Fruit fly (Drosophila melanogaster): Measurements from ENCODE around the gene Tl.

Tl gene

dm6 chr3R:26859228-26859627 is 60.4 kb downstream of the Tl start (continued):
- no peak for TF ChIP-seq cg (GFP tag; optimal IDR thresholded peaks at IDR 0.05)
- no peak for TF ChIP-seq CG30020 (tag; optimal IDR thresholded peaks at IDR 0.05)
- peak; percentile 6; the same call in 1 of the 2 replicates for TF ChIP-seq Ravus (GFP tag; IDR thresholded peaks at IDR 0.05)
- TF ChIP-seq CG8089 (GFP tag; optimal IDR thresholded peaks at IDR 0.05) = no peak
- peak; percentile 22 for TF ChIP-seq bab2 (GFP tag; optimal IDR thresholded peaks at IDR 0.05)
- no peak for TF ChIP-seq Hey (tag; optimal IDR thresholded peaks at IDR 0.05)
- TF ChIP-seq CG9215 (GFP tag; IDR thresholded peaks at IDR 0.05) = peak; percentile 67
- TF ChIP-seq CG3838 (GFP tag; optimal IDR thresholded peaks at IDR 0.05) = no peak
- no peak for TF ChIP-seq pzg (GFP tag; optimal IDR thresholded peaks at IDR 0.05)
- TF ChIP-seq trem (tag; optimal IDR thresholded peaks at IDR 0.05) = no peak
- no peak for TF ChIP-seq Fer2 (tag; optimal IDR thresholded peaks at IDR 0.05)
- peak; percentile 20 for TF ChIP-seq ATbp (GFP tag; optimal IDR thresholded peaks at IDR 0.05)
- no peak for TF ChIP-seq CG18476 (GFP tag; optimal IDR thresholded peaks at IDR 0.05)
- no peak for TF ChIP-seq CG2889 (GFP tag; IDR thresholded peaks at IDR 0.05)
- TF ChIP-seq nmo (GFP tag; optimal IDR thresholded peaks at IDR 0.05) = peak; percentile 28
- TF ChIP-seq exex (tag; optimal IDR thresholded peaks at IDR 0.05) = no peak
- TF ChIP-seq E2f1 (GFP tag; IDR thresholded peaks at IDR 0.05) = peak; percentile 45
- TF ChIP-seq NK7.1 (GFP tag; optimal IDR thresholded peaks at IDR 0.05) = peak; percentile 4
- TF ChIP-seq Meics (GFP tag; optimal IDR thresholded peaks at IDR 0.05) = peak; percentile 42
- no peak for TF ChIP-seq Sin3A (optimal IDR thresholded peaks at IDR 0.05)
- peak; percentile 22 for TF ChIP-seq cwo (GFP tag; optimal IDR thresholded peaks at IDR 0.05)
- no peak for TF ChIP-seq Gsc (GFP tag; IDR thresholded peaks at IDR 0.05)
- TF ChIP-seq org-1 (GFP tag; optimal IDR thresholded peaks at IDR 0.05) = peak; percentile 21
- TF ChIP-seq ap (GFP tag; IDR thresholded peaks at IDR 0.05) = 0 out of 2 replicates have a peak, but pooled peaks have one; percentile 10
- 0 out of 3 replicates have a peak, but pooled peaks have one; percentile 26 for TF ChIP-seq CG17361 (GFP tag; IDR thresholded peaks at IDR 0.05)
- TF ChIP-seq D19A (tag; optimal IDR thresholded peaks at IDR 0.05) = no peak
- no peak for TF ChIP-seq Tbp (GFP tag; optimal IDR thresholded peaks at IDR 0.05)
- TF ChIP-seq GATAe (GFP tag; conservative IDR thresholded peaks at IDR 0.05) = no peak
- TF ChIP-seq CG4282 (GFP tag; optimal IDR thresholded peaks at IDR 0.05) = no peak
- no peak for TF ChIP-seq CkIIα-i1 (GFP tag; IDR thresholded peaks at IDR 0.05)
- peak; percentile 45 for TF ChIP-seq ssp (GFP tag; IDR thresholded peaks at IDR 0.05)
- TF ChIP-seq Doc2 (GFP tag; IDR thresholded peaks at IDR 0.05) = no peak
- TF ChIP-seq CG12236 (GFP tag; optimal IDR thresholded peaks at IDR 0.05) = no peak
- peak; percentile 66 for TF ChIP-seq HLH3B (GFP tag; IDR thresholded peaks at IDR 0.05)
- no peak for TF ChIP-seq repo (GFP tag; optimal IDR thresholded peaks at IDR 0.05)
- TF ChIP-seq CG10366 (GFP tag; IDR thresholded peaks at IDR 0.05) = no peak
- TF ChIP-seq Scr (GFP tag; IDR thresholded peaks at IDR 0.05; ENCODE audit: partially characterized antibody) = no peak
- TF ChIP-seq CG12299 (tag; optimal IDR thresholded peaks at IDR 0.05) = no peak
- no peak for TF ChIP-seq Dref (GFP tag; IDR thresholded peaks at IDR 0.05)
- TF ChIP-seq CG32767 (GFP tag; IDR thresholded peaks at IDR 0.05) = no peak
- TF ChIP-seq pan (optimal IDR thresholded peaks at IDR 0.05) = no peak
- peak in 1 of 2 experiments; percentile 71 for TF ChIP-seq pan (GFP tag; optimal IDR thresholded peaks at IDR 0.05 in 1 of 2, IDR thresholded peaks at IDR 0.05 in 1 of 2)
- peak; percentile 38 for TF ChIP-seq CG7556 (GFP tag; optimal IDR thresholded peaks at IDR 0.05)
- TF ChIP-seq Nf-YA (GFP tag; IDR thresholded peaks at IDR 0.05) = peak; percentile 23; the same call in 1 of the 2 replicates
- no peak for TF ChIP-seq CG12071 (GFP tag; optimal IDR thresholded peaks at IDR 0.05)
- no peak for TF ChIP-seq C15 (GFP tag; IDR thresholded peaks at IDR 0.05)
- no peak for TF ChIP-seq wek (GFP tag; optimal IDR thresholded peaks at IDR 0.05)
- TF ChIP-seq CG1792 (GFP tag; optimal IDR thresholded peaks at IDR 0.05) = no peak
- no peak for TF ChIP-seq al (GFP tag; IDR thresholded peaks at IDR 0.05)
- no peak for TF ChIP-seq dm (GFP tag; optimal IDR thresholded peaks at IDR 0.05)
- no peak for TF ChIP-seq pros (GFP tag; optimal IDR thresholded peaks at IDR 0.05)
- TF ChIP-seq CG11723 (GFP tag; optimal IDR thresholded peaks at IDR 0.05) = no peak
- no peak for TF ChIP-seq btn (GFP tag; optimal IDR thresholded peaks at IDR 0.05)
